Worm (Caenorhabditis elegans): ENCODE data around the gene Y113G7B.28.

Gene Y113G7B.28

DNA sequence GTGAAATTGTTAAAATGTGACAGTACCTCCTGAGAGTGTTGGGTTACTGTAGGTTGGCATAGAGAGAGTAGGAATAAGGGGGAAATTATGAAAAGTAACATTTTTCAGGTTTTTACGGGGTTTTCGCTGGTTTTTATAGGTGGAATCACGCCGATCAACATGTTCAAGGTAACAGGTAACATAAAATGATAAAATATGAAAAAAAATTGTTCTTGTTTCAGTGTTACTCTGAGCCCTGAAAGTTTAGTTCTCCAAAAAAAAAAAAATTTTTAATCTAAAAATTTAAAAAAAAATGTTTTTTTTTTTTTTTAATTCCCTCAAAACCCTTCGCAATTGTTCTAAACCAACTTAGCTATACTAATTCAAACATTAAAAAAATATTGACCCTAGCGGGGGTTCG is 38.0 kb downstream of the Y113G7B.28 start, which contains the start of gene Y113G7B.15:
Gene Y113G7B.15, minus strand, starts transcription at position 101 of the 400 bp plus-strand sequence.
- TF ChIP-seq ham-2 (GFP tag; optimal IDR thresholded peaks at IDR 0.05): no peak
- no peak for TF ChIP-seq pha-4 (tag; optimal IDR thresholded peaks at IDR 0.05)
- no peak for TF ChIP-seq ceh-83 (GFP tag; optimal IDR thresholded peaks at IDR 0.05)
- TF ChIP-seq elt-3 (tag; optimal IDR thresholded peaks at IDR 0.05): no peak
- no peak for TF ChIP-seq ceh-43 (GFP tag; optimal IDR thresholded peaks at IDR 0.05)
- no peak for TF ChIP-seq nhr-28 (tag; optimal IDR thresholded peaks at IDR 0.05)
- TF ChIP-seq blmp-1 (tag; optimal IDR thresholded peaks at IDR 0.05): no peak
- no peak for TF ChIP-seq flh-1 (GFP tag; optimal IDR thresholded peaks at IDR 0.05)
- no peak for TF ChIP-seq zip-8 (tag; optimal IDR thresholded peaks at IDR 0.05)
- TF ChIP-seq bed-3 (GFP tag; optimal IDR thresholded peaks at IDR 0.05): no peak
- no peak for TF ChIP-seq snpc-4 (tag; optimal IDR thresholded peaks at IDR 0.05)
- no peak for TF ChIP-seq nhr-76 (tag; optimal IDR thresholded peaks at IDR 0.05)
- TF ChIP-seq tbx-8 (GFP tag; optimal IDR thresholded peaks at IDR 0.05): no peak
- TF ChIP-seq unc-39 (tag; optimal IDR thresholded peaks at IDR 0.05): no peak
- no peak for TF ChIP-seq ces-1 (GFP tag; optimal IDR thresholded peaks at IDR 0.05)
- no peak for TF ChIP-seq cnd-1 (tag; optimal IDR thresholded peaks at IDR 0.05)
- TF ChIP-seq sptf-1 (tag; optimal IDR thresholded peaks at IDR 0.05): no peak

DNA sequence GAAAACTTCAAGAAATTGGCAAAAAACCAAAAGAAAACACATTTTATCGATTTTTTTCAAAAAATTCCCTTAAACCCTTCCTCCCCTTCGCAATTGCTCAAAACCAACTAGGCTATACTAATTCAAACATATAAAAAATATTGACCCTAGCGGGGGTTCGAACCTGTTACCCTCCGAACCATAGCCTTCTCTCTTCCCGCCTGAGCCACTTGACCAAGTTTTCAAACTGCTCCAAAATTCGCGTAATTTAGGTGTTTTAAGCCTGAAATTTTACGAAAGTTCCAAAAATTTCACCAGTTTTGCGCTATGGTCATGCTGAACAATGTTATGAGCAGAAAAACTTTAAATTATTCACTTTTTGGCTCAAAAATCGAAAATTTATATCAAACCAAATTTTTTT is 38.7 kb downstream of the Y113G7B.28 start:
- TF ChIP-seq M03D4.4 (tag; optimal IDR thresholded peaks at IDR 0.05) (peak; percentile 30), blmp-1 (tag; optimal IDR thresholded peaks at IDR 0.05) (no peak)

DNA sequence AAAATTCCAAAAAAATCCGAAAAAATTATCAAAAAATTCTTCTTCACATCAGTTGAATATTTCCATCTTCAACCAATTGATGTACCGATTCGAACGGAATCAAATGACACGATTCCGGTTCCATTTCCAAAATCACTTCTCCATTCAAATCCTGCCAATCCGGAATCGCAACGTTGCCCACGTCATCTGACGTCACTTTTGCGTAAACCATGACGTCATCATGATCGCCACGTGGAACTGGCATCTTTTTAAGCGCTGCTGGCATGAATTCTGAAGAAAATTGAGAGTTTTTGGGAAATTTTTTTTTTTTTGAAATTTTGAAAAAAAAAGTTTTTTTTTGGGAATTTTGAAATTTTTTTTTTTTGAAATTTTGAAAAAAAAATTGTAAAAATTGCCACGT is 39.4 kb downstream of the Y113G7B.28 start:
- TF ChIP-seq lin-13 (tag; optimal IDR thresholded peaks at IDR 0.05): no peak
- peak; percentile 95 for TF ChIP-seq zip-8 (tag; optimal IDR thresholded peaks at IDR 0.05)
- no peak for TF ChIP-seq drap-1 (GFP tag; optimal IDR thresholded peaks at IDR 0.05)

DNA sequence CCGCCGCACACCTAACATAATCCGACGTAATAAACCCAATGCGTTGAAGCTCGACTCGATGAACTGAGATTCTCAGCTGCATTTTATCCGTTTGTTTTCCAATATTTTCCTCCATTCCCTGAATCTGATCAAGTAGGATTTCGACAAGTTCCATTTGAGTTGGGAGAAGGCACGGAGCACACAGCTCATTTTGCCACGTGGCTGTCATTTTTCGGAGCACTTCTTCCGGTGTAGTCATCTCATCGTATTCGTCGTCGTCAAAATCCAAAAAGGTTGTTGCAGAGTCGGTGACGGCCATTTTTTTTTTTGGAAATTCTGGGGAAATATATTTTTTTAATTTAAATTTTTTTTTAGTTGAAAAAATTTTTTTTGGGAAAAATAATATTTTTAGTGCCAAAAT is 41.6 kb downstream of the Y113G7B.28 start, which contains the start of gene sld-5:
Gene sld-5, minus strand, starts transcription at position 317 of the 400 bp plus-strand sequence.
- TF ChIP-seq lsy-2 (tag; optimal IDR thresholded peaks at IDR 0.05): no peak
- TF ChIP-seq mls-2 (tag; optimal IDR thresholded peaks at IDR 0.05): no peak

DNA sequence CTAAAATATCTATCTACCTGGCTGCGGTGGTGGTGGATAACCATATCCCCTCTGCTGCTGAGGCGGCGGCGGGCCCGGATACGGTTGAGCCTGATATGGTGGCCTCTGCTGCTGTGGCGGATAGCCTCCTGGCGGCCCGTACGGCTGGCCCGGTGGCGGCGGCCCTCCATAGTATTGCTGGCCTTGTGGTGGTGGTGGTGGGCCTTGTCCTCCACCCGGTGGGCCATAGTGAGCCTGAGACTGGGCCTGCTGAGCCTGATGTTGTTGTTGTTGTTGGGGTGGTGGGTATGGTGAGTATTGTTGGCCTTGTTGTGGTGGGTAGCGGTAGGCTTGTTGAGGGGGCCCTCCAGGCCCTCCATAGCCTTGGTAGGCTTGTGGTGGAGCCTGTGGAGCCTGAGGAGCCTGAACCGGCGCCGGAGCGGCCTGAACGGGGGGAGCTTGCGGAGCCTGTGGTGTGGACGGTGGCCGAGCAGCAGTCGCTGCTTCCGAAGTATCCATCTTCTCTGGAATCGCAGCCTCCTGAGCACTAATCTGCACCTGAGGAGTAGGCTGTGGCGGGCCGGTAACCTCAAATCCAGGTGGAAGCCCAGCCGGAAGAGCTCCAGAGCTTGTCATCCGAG is 45.6 kb downstream of the Y113G7B.28 start:
- TF ChIP-seq drap-1 (GFP tag; optimal IDR thresholded peaks at IDR 0.05) (peak; percentile 2), nhr-76 (tag; optimal IDR thresholded peaks at IDR 0.05) (no peak), unc-62 (GFP tag; optimal IDR thresholded peaks at IDR 0.05) (no peak), hlh-1 (tag; optimal IDR thresholded peaks at IDR 0.05) (no peak), sptf-1 (tag; optimal IDR thresholded peaks at IDR 0.05) (peak; percentile 31), nhr-12 (tag; optimal IDR thresholded peaks at IDR 0.05) (no peak), elt-3 (tag; optimal IDR thresholded peaks at IDR 0.05) (no peak), ceh-83 (GFP tag; optimal IDR thresholded peaks at IDR 0.05) (peak; percentile 40), ceh-43 (GFP tag; optimal IDR thresholded peaks at IDR 0.05) (no peak), cnd-1 (tag; optimal IDR thresholded peaks at IDR 0.05) (peak; percentile 31), flh-1 (GFP tag; optimal IDR thresholded peaks at IDR 0.05) (peak; percentile 12)
